Worm (Caenorhabditis elegans): Measurements from ENCODE around the gene abf-3.

The abf-3 gene

DNA sequence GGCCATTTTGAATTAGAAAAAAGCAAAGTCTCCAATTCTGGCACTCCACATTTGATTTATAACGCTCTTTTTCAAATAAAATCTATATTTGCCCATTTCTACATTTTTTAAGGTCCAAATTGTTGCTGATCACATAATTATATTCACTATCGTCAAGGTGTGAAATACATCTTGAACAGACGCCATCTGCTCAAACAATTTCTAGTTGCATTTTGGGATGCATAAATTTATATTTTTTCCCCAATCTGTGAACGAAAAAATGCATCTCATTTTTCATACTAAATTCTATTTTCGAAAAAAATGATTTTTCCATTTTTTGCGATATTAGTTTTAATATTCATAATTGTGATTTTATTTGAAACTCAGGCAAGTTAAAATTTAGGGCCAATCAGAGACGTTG lies 24.4 kb downstream of the abf-3 start, which contains the start of gene T26E4.7:
Gene T26E4.7, plus strand, starts transcription at position 301 of the 400 bp plus-strand sequence.
- TF ChIP-seq ztf-4 (tag; optimal IDR thresholded peaks at IDR 0.05) = no peak
- TF ChIP-seq nhr-67 (tag; optimal IDR thresholded peaks at IDR 0.05) = no peak
- no peak for TF ChIP-seq nhr-23 (tag; optimal IDR thresholded peaks at IDR 0.05)

ce11 chrV:15792409-15792808 lies 25.2 kb downstream of the abf-3 start, which contains the start of gene T26E4.4:
Gene T26E4.4, minus strand, starts transcription at chrV:15792509.
- TF ChIP-seq lin-39 (tag; optimal IDR thresholded peaks at IDR 0.05) (no peak), ceh-82 (tag; optimal IDR thresholded peaks at IDR 0.05) (no peak), lin-15B (tag; optimal IDR thresholded peaks at IDR 0.05) (no peak), nhr-76 (tag; optimal IDR thresholded peaks at IDR 0.05) (no peak), mdl-1 (tag; optimal IDR thresholded peaks at IDR 0.05) (no peak), unc-39 (tag; optimal IDR thresholded peaks at IDR 0.05) (no peak), fkh-2 (tag; optimal IDR thresholded peaks at IDR 0.05) (no peak), nhr-67 (tag; optimal IDR thresholded peaks at IDR 0.05) (no peak), nfya-1 (tag; optimal IDR thresholded peaks at IDR 0.05; ENCODE audit: insufficient read depth) (no peak), ceh-28 (tag; optimal IDR thresholded peaks at IDR 0.05) (no peak)

ce11 chrV:15782494-15782893 lies 35.2 kb downstream of the abf-3 start, which contains the start of gene T26E4.3:
Gene T26E4.3, plus strand, starts transcription at chrV:15782794.
- TF ChIP-seq egl-27 (tag; optimal IDR thresholded peaks at IDR 0.05) (no peak), fkh-2 (tag; optimal IDR thresholded peaks at IDR 0.05) (no peak), nhr-43 (tag; optimal IDR thresholded peaks at IDR 0.05; ENCODE audit: poor library complexity, severe bottlenecking) (no peak), sea-2 (GFP tag; optimal IDR thresholded peaks at IDR 0.05) (no peak), elt-2 (tag; optimal IDR thresholded peaks at IDR 0.05) (no peak), skn-1 (tag; optimal IDR thresholded peaks at IDR 0.05) (no peak), mml-1 (tag; optimal IDR thresholded peaks at IDR 0.05) (no peak), lsy-12 (tag; optimal IDR thresholded peaks at IDR 0.05) (no peak), nhr-25 (tag; optimal IDR thresholded peaks at IDR 0.05) (no peak), elt-3 (tag; optimal IDR thresholded peaks at IDR 0.05) (no peak), ztf-4 (tag; optimal IDR thresholded peaks at IDR 0.05) (no peak), ZK546.5 (tag; optimal IDR thresholded peaks at IDR 0.05) (no peak)

- no peak for TF ChIP-seq fkh-10 (GFP tag; optimal IDR thresholded peaks at IDR 0.05)
- TF ChIP-seq elt-1 (tag; optimal IDR thresholded peaks at IDR 0.05) = no peak
- no peak for TF ChIP-seq egl-5 (tag; optimal IDR thresholded peaks at IDR 0.05)
- TF ChIP-seq nhr-11 (tag; optimal IDR thresholded peaks at IDR 0.05) = no peak
- TF ChIP-seq aly-2 (tag; optimal IDR thresholded peaks at IDR 0.05) = no peak
- no peak for TF ChIP-seq tbx-2 (tag; optimal IDR thresholded peaks at IDR 0.05)
- TF ChIP-seq eor-1 (tag; optimal IDR thresholded peaks at IDR 0.05) = no peak
- no peak for TF ChIP-seq pqm-1 (tag; optimal IDR thresholded peaks at IDR 0.05)
- no peak for TF ChIP-seq fkh-2 (tag; optimal IDR thresholded peaks at IDR 0.05)
- no peak for TF ChIP-seq elt-2 (tag; optimal IDR thresholded peaks at IDR 0.05)
- TF ChIP-seq nhr-12 (tag; optimal IDR thresholded peaks at IDR 0.05) = no peak
- no peak for TF ChIP-seq lin-39 (tag; optimal IDR thresholded peaks at IDR 0.05)
- no peak for TF ChIP-seq ceh-82 (tag; optimal IDR thresholded peaks at IDR 0.05)
- no peak for TF ChIP-seq ztf-4 (tag; optimal IDR thresholded peaks at IDR 0.05)
- no peak for TF ChIP-seq ZK546.5 (tag; optimal IDR thresholded peaks at IDR 0.05)
- TF ChIP-seq lin-15B (tag; optimal IDR thresholded peaks at IDR 0.05) = no peak
- no peak for TF ChIP-seq R02D3.7 (tag; optimal IDR thresholded peaks at IDR 0.05)
Measured at ce11 chrV:15781086-15781485, 36.6 kb downstream of the abf-3 start, which contains the start of gene T26E4.2. Gene T26E4.2, plus strand, starts transcription at chrV:15781386.

DNA sequence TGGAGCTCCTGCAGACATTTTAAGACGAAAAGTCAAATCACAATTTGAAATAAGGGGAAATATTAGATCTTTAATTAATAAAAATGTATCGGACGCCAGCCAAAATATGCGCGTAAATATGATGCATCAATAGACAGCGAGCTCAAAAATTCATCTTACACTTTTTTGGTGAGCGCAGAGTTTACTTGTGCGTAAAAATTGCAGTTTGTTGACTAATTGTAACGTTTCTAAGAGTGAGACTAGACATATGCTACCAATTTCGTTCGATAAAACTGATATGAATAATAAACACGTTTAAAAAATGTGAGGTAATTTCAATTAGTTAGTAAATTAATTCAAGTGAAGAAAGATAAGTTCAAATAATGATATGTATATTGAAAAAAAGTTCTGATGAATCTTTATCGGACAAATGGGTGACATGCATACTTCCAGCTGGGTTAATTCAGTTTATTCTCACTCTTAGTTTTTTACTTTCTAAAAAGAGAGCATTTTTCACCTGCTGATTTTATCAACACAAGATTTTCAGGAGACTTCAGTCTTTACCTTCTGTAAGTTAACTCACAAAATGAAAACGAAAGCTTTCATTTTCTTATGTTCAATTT lies 38.4 kb downstream of the abf-3 start, which contains the start of the genes nhr-285 and irld-52:
Gene nhr-285, minus strand, starts transcription at position 101 of the 602 bp plus-strand sequence.
Gene irld-52, plus strand, starts transcription at position 552 of the 602 bp plus-strand sequence.
- TF ChIP-seq mdl-1 (tag; optimal IDR thresholded peaks at IDR 0.05) = no peak
- TF ChIP-seq nhr-28 (tag; optimal IDR thresholded peaks at IDR 0.05) = no peak
- no peak for TF ChIP-seq ceh-9 (tag; optimal IDR thresholded peaks at IDR 0.05)
- TF ChIP-seq zag-1 (tag; optimal IDR thresholded peaks at IDR 0.05) = no peak
- no peak for TF ChIP-seq lin-39 (tag; optimal IDR thresholded peaks at IDR 0.05)
- TF ChIP-seq nhr-23 (tag; optimal IDR thresholded peaks at IDR 0.05) = no peak
- TF ChIP-seq nhr-43 (tag; optimal IDR thresholded peaks at IDR 0.05; ENCODE audit: poor library complexity, severe bottlenecking) = no peak
- TF ChIP-seq elt-2 (tag; optimal IDR thresholded peaks at IDR 0.05) = no peak
- TF ChIP-seq nhr-25 (tag; optimal IDR thresholded peaks at IDR 0.05) = no peak
- no peak for TF ChIP-seq ceh-16 (tag; optimal IDR thresholded peaks at IDR 0.05)
- TF ChIP-seq nfya-1 (tag; optimal IDR thresholded peaks at IDR 0.05; ENCODE audit: insufficient read depth) = no peak

Data from whole organism, L3 larva.